Worm (Caenorhabditis elegans) whole organism, L2 larva: ENCODE data around the gene twk-32.

ENCODE experiments used
- F13H6.1 ChIP-seq: sonication (generic microtip); optimal IDR thresholded peaks from 2 replicates; lab custom pipeline; 2016; ENCODE audit warnings: missing genetic modification characterization, missing compliant biosample characterization
- R02D3.7 ChIP-seq: fragments of 150-350 bp; optimal IDR thresholded peaks from 2 replicates; lab custom pipeline; 2014; ENCODE audit warnings: missing biosample characterization, missing genetic modification characterization
- ZK546.5 ChIP-seq: sonication (generic microtip); optimal IDR thresholded peaks from 2 replicates; lab custom pipeline; 2017; ENCODE audit warnings: missing biosample characterization, missing genetic modification characterization
- aly-2 ChIP-seq: fragments of 150-350 bp; optimal IDR thresholded peaks from 2 replicates; lab custom pipeline; 2014; ENCODE audit warnings: missing biosample characterization, missing genetic modification characterization
- ceh-82 ChIP-seq: fragments of 150-350 bp; optimal IDR thresholded peaks from 2 replicates; lab custom pipeline; 2014; ENCODE audit warnings: missing biosample characterization, missing genetic modification characterization
- dmd-4 ChIP-seq: sonication (generic microtip); optimal IDR thresholded peaks from 2 replicates; lab custom pipeline; 2017; ENCODE audit warnings: missing biosample characterization, missing genetic modification characterization
- lsy-2 ChIP-seq, 2 experiments: fragments of 150-350 bp in 1 of 2; sonication (generic microtip) in 1 of 2; optimal IDR thresholded peaks; 2 replicates each; lab custom pipeline; 2014 to 2017; ENCODE audit warnings: missing biosample characterization in 2 of 2, missing genetic modification characterization in 2 of 2
- mab-5 ChIP-seq: fragments of 150-350 bp; optimal IDR thresholded peaks from 2 replicates; lab custom pipeline; 2014; ENCODE audit warnings: missing biosample characterization, missing genetic modification characterization
- mdl-1 ChIP-seq, 2 experiments: fragments of 150-350 bp in 1 of 2; sonication (generic microtip) in 1 of 2; optimal IDR thresholded peaks; 2 replicates each; lab custom pipeline; 2017; ENCODE audit warnings: missing biosample characterization in 2 of 2, missing genetic modification characterization in 2 of 2
- nhr-12 ChIP-seq: fragments of 150-350 bp; optimal IDR thresholded peaks from 2 replicates; lab custom pipeline; 2014; ENCODE audit warnings: missing biosample characterization, missing genetic modification characterization
- skn-1 ChIP-seq: sonication (generic microtip); optimal IDR thresholded peaks from 2 replicates; lab custom pipeline; 2017; ENCODE audit warnings: missing biosample characterization, missing genetic modification characterization
- snpc-4 ChIP-seq: fragments of 150-350 bp; optimal IDR thresholded peaks from 2 replicates; lab custom pipeline; 2014; ENCODE audit warnings: missing biosample characterization, missing genetic modification characterization
- unc-55 ChIP-seq: fragments of 150-350 bp; sonication (generic microtip); optimal IDR thresholded peaks from 3 replicates; lab custom pipeline; 2014; ENCODE audit warnings: missing biosample characterization, missing genetic modification reagents, missing genetic modification characterization
- unc-62 ChIP-seq: fragments of 150-350 bp; optimal IDR thresholded peaks from 2 replicates; lab custom pipeline; 2014; ENCODE audit warnings: missing biosample characterization, missing genetic modification reagents, missing genetic modification characterization

DNA sequence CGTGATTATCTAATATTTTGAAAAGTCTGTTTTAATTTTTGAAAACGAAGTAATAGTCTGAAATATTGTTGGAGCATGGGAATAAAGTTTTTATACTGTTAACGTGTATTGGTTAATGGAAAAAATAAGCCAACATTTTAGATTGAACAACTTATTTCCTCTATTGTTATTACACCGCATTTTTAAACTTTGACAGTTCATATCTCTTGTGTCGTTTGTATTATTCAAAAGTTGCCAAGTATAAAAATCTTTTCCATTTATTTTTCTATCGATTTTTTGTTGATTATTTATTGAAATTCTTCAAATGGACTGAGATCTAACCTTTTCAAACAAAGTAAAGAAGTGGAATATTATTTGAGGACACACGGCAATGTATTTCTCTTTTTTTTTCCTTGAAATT is 34.4 kb downstream of the twk-32 start, which contains the start of gene str-165:
- TF ChIP-seq R02D3.7 (tag; lab: Kevin White, UChicago) (no peak), mdl-1 (tag; optimal IDR thresholded peaks at IDR 0.05; lab: Kevin White, UChicago) (no peak), ZK546.5 (no peak), skn-1 (no peak), nhr-12 (tag; lab: Kevin White, UChicago) (no peak), aly-2 (no peak), unc-62 (GFP tag; lab: Kevin White, UChicago) (no peak), lsy-2 (tag; optimal IDR thresholded peaks at IDR 0.05; lab: Kevin White, UChicago) (no peak), snpc-4 (no peak), dmd-4 (tag; lab: Kevin White, UChicago) (no peak), unc-55 (no peak), F13H6.1 (no peak), mab-5 (tag; lab: Kevin White, UChicago) (no peak), ceh-82 (tag; lab: Kevin White, UChicago) (no peak)
